Fruit fly (Drosophila melanogaster) whole organism, embryonic: ENCODE data around the gene CG7492.

Experiments used
- Awh ChIP-seq: fragments of 200-800 bp; sonication (Bioruptor generic); IDR thresholded peaks from 2 replicates; pipeline ENCODE4, ENCODE4 v1.3.6; 2022; ENCODE audit warnings: missing biosample characterization, missing genetic modification characterization
- CG11504 ChIP-seq: fragments of 200-800 bp; sonication (Bioruptor generic); optimal IDR thresholded peaks from 3 replicates; lab custom pipeline; 2019; ENCODE audit warnings: missing biosample characterization, mild to moderate bottlenecking, missing genetic modification characterization, moderate library complexity
- CG1233 ChIP-seq: fragments of 200-800 bp; sonication (Bioruptor generic); optimal IDR thresholded peaks from 4 replicates; lab custom pipeline; 2018; ENCODE audit warnings: missing biosample characterization, mild to moderate bottlenecking, missing genetic modification characterization
- CG13894 ChIP-seq: fragments of 200-800 bp; sonication (Bioruptor generic); optimal IDR thresholded peaks from 3 replicates; lab custom pipeline; 2018; ENCODE audit warnings: missing biosample characterization, mild to moderate bottlenecking, missing genetic modification characterization, moderate library complexity
- CG14710 ChIP-seq: fragments of 200-800 bp; sonication (Bioruptor generic); optimal IDR thresholded peaks from 3 replicates; lab custom pipeline; 2019; ENCODE audit warnings: missing biosample characterization, mild to moderate bottlenecking, missing genetic modification characterization, moderate library complexity
- CG15269 ChIP-seq: fragments of 200-800 bp; sonication (Bioruptor generic); optimal IDR thresholded peaks from 2 replicates; lab custom pipeline; 2018; ENCODE audit warnings: missing biosample characterization, mild to moderate bottlenecking, missing genetic modification characterization, moderate library complexity
- CG17359 ChIP-seq: fragments of 200-800 bp; sonication (Bioruptor generic); optimal IDR thresholded peaks from 3 replicates; lab custom pipeline; 2018; ENCODE audit warnings: missing biosample characterization, mild to moderate bottlenecking, missing genetic modification characterization, moderate library complexity
- CG17568 ChIP-seq: fragments of 200-800 bp; sonication (Bioruptor generic); optimal IDR thresholded peaks from 2 replicates; lab custom pipeline; 2018; ENCODE audit warnings: missing biosample characterization, mild to moderate bottlenecking, missing genetic modification characterization, moderate library complexity
- CG18262 ChIP-seq: fragments of 200-800 bp; optimal IDR thresholded peaks from 3 replicates; lab custom pipeline; 2019; ENCODE audit warnings: missing biosample characterization, mild to moderate bottlenecking, missing genetic modification characterization, moderate library complexity
- CG18476 ChIP-seq: fragments of 200-800 bp; sonication (Bioruptor generic); optimal IDR thresholded peaks from 2 replicates; lab custom pipeline; 2016; ENCODE audit warnings: missing biosample characterization, mild to moderate bottlenecking, missing genetic modification characterization
- CG2889 ChIP-seq: fragments of 200-800 bp; sonication (Bioruptor generic); IDR thresholded peaks from 3 replicates; pipeline ENCODE4 v1.3.6; 2022; ENCODE audit warnings: missing biosample characterization, missing genetic modification characterization
- CG3847 ChIP-seq: fragments of 200-800 bp; sonication (Bioruptor generic); IDR thresholded peaks from 2 replicates; pipeline ENCODE4 v1.3.6; 2022; ENCODE audit warnings: missing biosample characterization, missing genetic modification characterization
- CG4424 ChIP-seq: fragments of 200-800 bp; sonication (Bioruptor generic); optimal IDR thresholded peaks from 3 replicates; lab custom pipeline; 2016; ENCODE audit warnings: missing biosample characterization, missing genetic modification characterization
- CG6175 ChIP-seq: fragments of 200-800 bp; sonication (Bioruptor generic); IDR thresholded peaks from 3 replicates; pipeline ENCODE4 v1.3.6; 2022; ENCODE audit warnings: missing biosample characterization, missing genetic modification characterization
- CG6654 ChIP-seq: fragments of 200-800 bp; sonication (Bioruptor generic); optimal IDR thresholded peaks from 2 replicates; lab custom pipeline; 2017; ENCODE audit warnings: missing biosample characterization, mild to moderate bottlenecking, missing genetic modification characterization
- CG7372 ChIP-seq: fragments of 200-800 bp; sonication (Bioruptor generic); IDR thresholded peaks from 2 replicates; pipeline ENCODE4 v1.3.6; 2022; ENCODE audit warnings: missing biosample characterization, missing genetic modification characterization
- CG7928 ChIP-seq: fragments of 200-800 bp; sonication (Bioruptor generic); optimal IDR thresholded peaks from 2 replicates; lab custom pipeline; 2017; ENCODE audit warnings: missing biosample characterization, mild to moderate bottlenecking, missing genetic modification characterization
- CG9727 ChIP-seq: fragments of 200-800 bp; sonication (Bioruptor generic); optimal IDR thresholded peaks from 3 replicates; lab custom pipeline; 2017; ENCODE audit warnings: missing biosample characterization, mild to moderate bottlenecking, missing genetic modification characterization
- Camta ChIP-seq: fragments of 200-800 bp; sonication (Bioruptor generic); optimal IDR thresholded peaks from 2 replicates; lab custom pipeline; 2016; ENCODE audit warnings: missing biosample characterization, missing genetic modification characterization
- D ChIP-seq, 2 experiments: fragments of 200-800 bp in 1 of 2; fragments of >200 bp in 1 of 2; sonication (Bioruptor generic) in 1 of 2; optimal IDR thresholded peaks; 2 replicates in 1 of 2; 3 replicates in 1 of 2; lab custom pipeline; 2017; ENCODE audit warnings: mild to moderate bottlenecking in 1 of 2, missing biosample characterization in 1 of 2, missing genetic modification characterization in 1 of 2, missing genetic modification reagents in 1 of 2
- D19A ChIP-seq: fragments of 200-800 bp; optimal IDR thresholded peaks from 3 replicates; lab custom pipeline; 2019; ENCODE audit warnings: missing biosample characterization, mild to moderate bottlenecking, missing genetic modification characterization, moderate library complexity
- Drgx ChIP-seq: fragments of 200-800 bp; sonication (Bioruptor generic); IDR thresholded peaks from 2 replicates; pipeline ENCODE4 v1.3.6; 2022; ENCODE audit warnings: missing biosample characterization, missing genetic modification characterization
- Jarid2 ChIP-seq: fragments of 200-800 bp; sonication (Bioruptor generic); optimal IDR thresholded peaks from 3 replicates; lab custom pipeline; 2017; ENCODE audit warnings: mild to moderate bottlenecking, missing biosample characterization, missing genetic modification reagents, missing genetic modification characterization
- Lhr ChIP-seq: fragments of 200-800 bp; sonication (Bioruptor generic); optimal IDR thresholded peaks from 3 replicates; lab custom pipeline; 2017; ENCODE audit warnings: mild to moderate bottlenecking, missing biosample characterization, missing genetic modification reagents, missing genetic modification characterization
- Med ChIP-seq: fragments of 200-800 bp; sonication (Bioruptor generic); peaks from one replicate; lab custom pipeline; 2016; ENCODE audit warnings: missing biosample characterization, missing genetic modification characterization, mild to moderate bottlenecking, inconsistent platforms, moderate library complexity
- NfI ChIP-seq: fragments of 200-800 bp; sonication (Bioruptor generic); optimal IDR thresholded peaks from 3 replicates; lab custom pipeline; 2018; ENCODE audit warnings: missing biosample characterization, mild to moderate bottlenecking, missing genetic modification characterization, moderate library complexity
- Optix ChIP-seq: fragments of 200-800 bp; sonication (Bioruptor generic); IDR thresholded peaks from 3 replicates; pipeline ENCODE4 v1.3.6; 2022; ENCODE audit warnings: missing biosample characterization, missing genetic modification characterization
- Ptx1 ChIP-seq: fragments of 200-800 bp; sonication (Bioruptor generic); IDR thresholded peaks from 2 replicates; pipeline ENCODE4 v1.3.6; 2022; ENCODE audit warnings: missing biosample characterization, missing genetic modification characterization
- Rx ChIP-seq: fragments of 200-800 bp; sonication (Bioruptor generic); IDR thresholded peaks from 2 replicates; pipeline ENCODE4 v1.3.6; 2022; ENCODE audit warnings: missing biosample characterization, missing genetic modification characterization
- Sox100B ChIP-seq: fragments of 200-800 bp; sonication (Bioruptor generic); optimal IDR thresholded peaks from 3 replicates; lab custom pipeline; 2018; ENCODE audit warnings: missing biosample characterization, mild to moderate bottlenecking, missing genetic modification characterization
- bsh ChIP-seq, 2 experiments: fragments of 200-800 bp; sonication (Bioruptor generic); optimal IDR thresholded peaks; 2 replicates each; lab custom pipeline; 2017 to 2018; ENCODE audit warnings: mild to moderate bottlenecking in 2 of 2, missing biosample characterization in 2 of 2, missing genetic modification characterization in 2 of 2, moderate library complexity in 1 of 2
- cad ChIP-seq: fragments of >200 bp; optimal IDR thresholded peaks from 2 replicates; lab custom pipeline; 2017; ENCODE audit warnings: missing biosample characterization, missing genetic modification characterization
- danr ChIP-seq: fragments of 200-800 bp; sonication (Bioruptor generic); IDR thresholded peaks from 2 replicates; pipeline ENCODE4 v1.3.6; 2022; ENCODE audit warnings: missing biosample characterization, missing genetic modification characterization
- dmrt99B ChIP-seq: fragments of 200-800 bp; sonication (Bioruptor generic); optimal IDR thresholded peaks from 2 replicates; lab custom pipeline; 2018; ENCODE audit warnings: missing biosample characterization, mild to moderate bottlenecking, missing genetic modification characterization, moderate library complexity
- fd102C ChIP-seq: fragments of 200-800 bp; sonication (Bioruptor generic); optimal IDR thresholded peaks from 2 replicates; lab custom pipeline; 2018; ENCODE audit warnings: missing biosample characterization, mild to moderate bottlenecking, missing genetic modification characterization, moderate library complexity
- fu2 ChIP-seq: fragments of 200-800 bp; sonication (Bioruptor generic); optimal IDR thresholded peaks from 2 replicates; lab custom pipeline; 2016; ENCODE audit warnings: missing biosample characterization, missing genetic modification characterization
- gce ChIP-seq: fragments of 200-800 bp; sonication (Bioruptor generic); IDR thresholded peaks from 3 replicates; pipeline ENCODE4 v1.3.6; 2022; ENCODE audit warnings: missing biosample characterization, missing genetic modification characterization
- gem ChIP-seq: fragments of 200-800 bp; sonication (Bioruptor generic); optimal IDR thresholded peaks from 2 replicates; lab custom pipeline; 2019; ENCODE audit warnings: missing biosample characterization, mild to moderate bottlenecking, missing genetic modification characterization, moderate library complexity
- grau ChIP-seq: fragments of 200-800 bp; optimal IDR thresholded peaks from 3 replicates; lab custom pipeline; 2019; ENCODE audit warnings: missing biosample characterization, mild to moderate bottlenecking, missing genetic modification characterization, moderate library complexity
- pan ChIP-seq, 4 experiments: fragments of >200 bp in 3 of 4; fragments of 200-800 bp in 1 of 4; sonication (Bioruptor generic) in 1 of 4; optimal IDR thresholded peaks in 3 of 4; IDR thresholded peaks in 1 of 4; 2 replicates each; pipeline versions ENCODE4 v1.3.6 to Lab custom; 2017 to 2022; ENCODE audit warnings: missing biosample characterization in 2 of 4, missing genetic modification characterization in 2 of 4, mixed read lengths in 1 of 4
- phol ChIP-seq: fragments of 200-800 bp; sonication (Bioruptor generic); optimal IDR thresholded peaks from 3 replicates; lab custom pipeline; 2018; ENCODE audit warnings: missing biosample characterization, mild to moderate bottlenecking, missing genetic modification characterization, moderate library complexity
- sens ChIP-seq: fragments of 200-800 bp; sonication (Bioruptor generic); peaks from one replicate; lab custom pipeline; 2016; ENCODE audit warnings: missing biosample characterization, missing genetic modification characterization
- sisA ChIP-seq: fragments of 200-800 bp; sonication (Bioruptor generic); IDR thresholded peaks from 2 replicates; pipeline ENCODE4 v1.3.6; 2022; ENCODE audit warnings: missing biosample characterization, missing genetic modification characterization
- slp2 ChIP-seq: fragments of 200-800 bp; sonication (Bioruptor generic); optimal IDR thresholded peaks from 2 replicates; lab custom pipeline; 2016; ENCODE audit warnings: missing biosample characterization, missing genetic modification characterization
- trem ChIP-seq: fragments of 200-800 bp; optimal IDR thresholded peaks from 3 replicates; lab custom pipeline; 2019; ENCODE audit warnings: missing biosample characterization, mild to moderate bottlenecking, missing genetic modification characterization, moderate library complexity
- trh ChIP-seq: fragments of 200-800 bp; sonication (Bioruptor generic); optimal IDR thresholded peaks from 2 replicates; lab custom pipeline; 2016; ENCODE audit warnings: missing biosample characterization, missing genetic modification characterization
- vnd ChIP-seq: fragments of 200-800 bp; sonication (Bioruptor generic); IDR thresholded peaks from 3 replicates; pipeline ENCODE4 v1.3.6; 2022; ENCODE audit warnings: missing biosample characterization, missing genetic modification characterization; ENCODE audit not compliant: partially characterized antibody
- vvl ChIP-seq: fragments of 200-800 bp; sonication (Bioruptor generic); IDR thresholded peaks from 2 replicates; pipeline ENCODE4 v1.3.6; 2022; ENCODE audit warnings: missing biosample characterization, missing genetic modification characterization

The CG7492 gene

DNA sequence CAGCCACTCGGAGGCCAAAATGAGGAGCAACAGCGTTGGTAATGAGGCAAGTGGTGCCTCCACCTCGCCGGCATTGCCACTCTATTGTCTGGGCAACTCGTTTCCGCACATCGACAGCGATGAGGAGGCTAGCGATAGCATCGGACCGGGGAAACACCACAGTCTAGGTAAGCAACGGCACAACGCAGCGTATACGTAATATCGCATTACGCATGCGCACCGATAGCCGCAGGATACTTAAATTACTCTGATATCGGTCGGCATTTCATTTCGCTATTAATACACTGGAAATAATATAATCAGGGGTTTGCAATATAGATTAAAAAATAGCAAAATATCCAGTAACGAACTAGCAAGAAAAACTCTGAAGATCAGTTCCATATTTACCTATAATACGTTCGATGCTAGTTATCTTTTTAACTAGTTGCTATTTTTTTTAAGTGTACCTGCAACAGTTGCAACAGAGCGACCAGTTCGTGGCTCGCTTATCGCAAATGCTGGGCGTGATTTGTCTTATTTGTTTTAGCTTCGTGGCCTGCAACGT is 37.0 kb downstream of the CG7492 start:
- no peak for TF ChIP-seq CG7928 (GFP tag; lab: Kevin White, UChicago)
- TF ChIP-seq CG7372 (GFP tag; lab: Robert Waterston, UW), result peak; percentile 63
- no peak for TF ChIP-seq fu2
- TF ChIP-seq phol (tag; lab: Kevin White, UChicago), result peak; percentile 13
- TF ChIP-seq slp2 (GFP tag; lab: Kevin White, UChicago), result no peak
- TF ChIP-seq sisA (GFP tag; lab: Robert Waterston, UW), result peak; percentile 32; the same call in 1 of the 2 replicates
- peak; percentile 7 for TF ChIP-seq CG17359
- TF ChIP-seq vvl (GFP tag; lab: Robert Waterston, UW), result peak; percentile 32; the same call in 1 of the 2 replicates
- no peak for TF ChIP-seq NfI (GFP tag; lab: Kevin White, UChicago)
- TF ChIP-seq trh (GFP tag; lab: Kevin White, UChicago), result no peak
- peak; percentile 51 for TF ChIP-seq Med
- TF ChIP-seq CG1233, result no peak
- no peak for TF ChIP-seq cad (GFP tag; lab: Kevin White, UChicago)
- TF ChIP-seq Lhr (GFP tag; lab: Kevin White, UChicago), result no peak
- TF ChIP-seq trem (tag; lab: Kevin White, UChicago), result no peak
- no peak for TF ChIP-seq vnd (GFP tag; lab: Robert Waterston, UW)
- no peak for TF ChIP-seq Awh (GFP tag; lab: Robert Waterston, UW)
- TF ChIP-seq dmrt99B (tag; lab: Kevin White, UChicago), result peak; percentile 38
- TF ChIP-seq pan (optimal IDR thresholded peaks at IDR 0.05; lab: Kevin White, UChicago), result no peak
- TF ChIP-seq pan (GFP tag; optimal IDR thresholded peaks at IDR 0.05 in 1 of 2, IDR thresholded peaks at IDR 0.05 in 1 of 2), result peak in 1 of 2 experiments; percentile 21
- TF ChIP-seq Drgx (GFP tag; lab: Robert Waterston, UW), result peak; percentile 77
- TF ChIP-seq sens, result peak; percentile 64
- peak; percentile 18 for TF ChIP-seq CG11504 (tag; lab: Kevin White, UChicago)
- TF ChIP-seq Optix (GFP tag; lab: Robert Waterston, UW), result 0 out of 3 replicates have a peak, but pooled peaks have one; percentile 14
- TF ChIP-seq CG6175 (GFP tag; lab: Robert Waterston, UW), result no peak

- TF ChIP-seq CG4424 (peak; percentile 36), Camta (GFP tag; lab: Kevin White, UChicago) (peak; percentile 26), Sox100B (GFP tag; lab: Kevin White, UChicago) (peak; percentile 21), D19A (tag; lab: Kevin White, UChicago) (peak; percentile 30), CG15269 (tag; lab: Kevin White, UChicago) (peak; percentile 45), CG1233 (no peak), Rx (GFP tag; lab: Robert Waterston, UW) (no peak), Jarid2 (GFP tag; lab: Kevin White, UChicago) (no peak), CG18262 (tag; lab: Kevin White, UChicago) (peak; percentile 33), CG6654 (GFP tag; lab: Kevin White, UChicago) (no peak), danr (GFP tag; lab: Robert Waterston, UW) (0 out of 2 replicates have a peak, but pooled peaks have one; percentile 15), CG17568 (no peak), CG18476 (GFP tag; lab: Kevin White, UChicago) (no peak), gce (GFP tag; lab: Robert Waterston, UW) (peak; percentile 32; the same call in 1 of the 3 replicates), CG11504 (tag; lab: Kevin White, UChicago) (peak; percentile 70), CG3847 (peak; percentile 33; the same call in 1 of the 2 replicates), CG14710 (tag; lab: Kevin White, UChicago) (peak; percentile 41), CG13894 (no peak), gem (tag; lab: Kevin White, UChicago) (peak; percentile 72), bsh (GFP tag; optimal IDR thresholded peaks at IDR 0.05; lab: Kevin White, UChicago) (peak in 1 of 2 experiments; percentile 68), grau (tag; lab: Kevin White, UChicago) (peak; percentile 35), D (optimal IDR thresholded peaks at IDR 0.05; lab: Kevin White, UChicago) (no peak), D (GFP tag; optimal IDR thresholded peaks at IDR 0.05; lab: Kevin White, UChicago) (peak; percentile 23), CG9727 (GFP tag; lab: Kevin White, UChicago) (peak; percentile 32), CG2889 (GFP tag; lab: Robert Waterston, UW) (no peak), fd102C (no peak), Ptx1 (peak; percentile 59)
Measured at dm6 chr3L:7614226-7614625, 40.3 kb downstream of the CG7492 start.
